Fruit fly (Drosophila melanogaster): ENCODE data around the gene gd.

Gene gd

dm6 chrX:12028825-12029514 lies 41.4 kb upstream of the gd start, which contains the start of gene Usp7 (continued):
- no peak for TF ChIP-seq Mrtf (GFP tag; IDR thresholded peaks at IDR 0.05)
- TF ChIP-seq CG17568 (GFP tag; optimal IDR thresholded peaks at IDR 0.05): no peak
- no peak for TF ChIP-seq Hey (tag; optimal IDR thresholded peaks at IDR 0.05)
- no peak for TF ChIP-seq bsh (GFP tag; optimal IDR thresholded peaks at IDR 0.05)
- no peak for TF ChIP-seq cato (GFP tag; optimal IDR thresholded peaks at IDR 0.05; ENCODE audit: borderline replicate concordance)
- peak; percentile 42 for TF ChIP-seq trem (tag; optimal IDR thresholded peaks at IDR 0.05)
- TF ChIP-seq CG3847 (GFP tag; IDR thresholded peaks at IDR 0.05): peak; percentile 47; the same call in 1 of the 2 replicates
- no peak for TF ChIP-seq Optix (GFP tag; IDR thresholded peaks at IDR 0.05)
- TF ChIP-seq Dek (tag; optimal IDR thresholded peaks at IDR 0.05): no peak
- no peak for TF ChIP-seq Tbp (GFP tag; optimal IDR thresholded peaks at IDR 0.05)
- peak; percentile 35 for TF ChIP-seq Xbp1 (GFP tag; optimal IDR thresholded peaks at IDR 0.05)
- TF ChIP-seq CG1233 (GFP tag; optimal IDR thresholded peaks at IDR 0.05): no peak
- no peak for TF ChIP-seq CG8944 (GFP tag; optimal IDR thresholded peaks at IDR 0.05)
- TF ChIP-seq fd102C (GFP tag; optimal IDR thresholded peaks at IDR 0.05): no peak
- no peak for TF ChIP-seq CG4404 (GFP tag; IDR thresholded peaks at IDR 0.05)
- TF ChIP-seq CG7928 (GFP tag; optimal IDR thresholded peaks at IDR 0.05): peak; percentile 86
- TF ChIP-seq CG8478 (optimal IDR thresholded peaks at IDR 0.05): no peak
- TF ChIP-seq Sry-δ (GFP tag; optimal IDR thresholded peaks at IDR 0.05): peak; percentile 80
- TF ChIP-seq CG3407 (GFP tag; optimal IDR thresholded peaks at IDR 0.05): no peak
- TF ChIP-seq CG10366 (GFP tag; IDR thresholded peaks at IDR 0.05): no peak
- TF ChIP-seq CG7271 (tag; optimal IDR thresholded peaks at IDR 0.05): no peak
- TF ChIP-seq gfzf (GFP tag; optimal IDR thresholded peaks at IDR 0.05): no peak
- TF ChIP-seq bcd (GFP tag; optimal IDR thresholded peaks at IDR 0.05): no peak
- peak; percentile 54 for TF ChIP-seq slbo (GFP tag; IDR thresholded peaks at IDR 0.05)
- no peak for TF ChIP-seq HmgD (GFP tag; optimal IDR thresholded peaks at IDR 0.05)
- TF ChIP-seq Doc2 (GFP tag; IDR thresholded peaks at IDR 0.05): no peak
- TF ChIP-seq TFAM (GFP tag; optimal IDR thresholded peaks at IDR 0.05): no peak
- TF ChIP-seq Doc3 (GFP tag; IDR thresholded peaks at IDR 0.05; ENCODE audit: partially characterized antibody): peak; percentile 92
- TF ChIP-seq fru (optimal IDR thresholded peaks at IDR 0.05): no peak
- peak in 1 of 2 experiments; percentile 61 for TF ChIP-seq crp (GFP tag; optimal IDR thresholded peaks at IDR 0.05)
- TF ChIP-seq CG12769 (tag; optimal IDR thresholded peaks at IDR 0.05): no peak
- no peak for TF ChIP-seq lmd (GFP tag; IDR thresholded peaks at IDR 0.05)
- no peak for TF ChIP-seq CG4282 (GFP tag; optimal IDR thresholded peaks at IDR 0.05)
- no peak for TF ChIP-seq run (tag; optimal IDR thresholded peaks at IDR 0.05)
- peak; percentile 20 for TF ChIP-seq CG30403 (GFP tag; optimal IDR thresholded peaks at IDR 0.05)
- TF ChIP-seq ewg (GFP tag; optimal IDR thresholded peaks at IDR 0.05): no peak
- no peak for TF ChIP-seq Ssrp (tag; optimal IDR thresholded peaks at IDR 0.05)
- TF ChIP-seq CG6254 (GFP tag; optimal IDR thresholded peaks at IDR 0.05): no peak
- TF ChIP-seq fu2 (GFP tag; optimal IDR thresholded peaks at IDR 0.05): no peak
- peak; percentile 88 for TF ChIP-seq row (GFP tag; IDR thresholded peaks at IDR 0.05)
- TF ChIP-seq CG6683 (GFP tag; optimal IDR thresholded peaks at IDR 0.05): no peak
- TF ChIP-seq CG9437 (GFP tag; optimal IDR thresholded peaks at IDR 0.05): peak; percentile 30
- TF ChIP-seq pzg (GFP tag; optimal IDR thresholded peaks at IDR 0.05): peak; percentile 82
- TF ChIP-seq CG1603 (tag; optimal IDR thresholded peaks at IDR 0.05): no peak
- no peak for TF ChIP-seq ab (GFP tag; optimal IDR thresholded peaks at IDR 0.05)
- no peak for TF ChIP-seq cad (GFP tag; optimal IDR thresholded peaks at IDR 0.05)
- TF ChIP-seq C15 (GFP tag; IDR thresholded peaks at IDR 0.05): no peak
- TF ChIP-seq corto (GFP tag; optimal IDR thresholded peaks at IDR 0.05): no peak
- no peak for TF ChIP-seq CHES-1-like (GFP tag; optimal IDR thresholded peaks at IDR 0.05)
- no peak for TF ChIP-seq PHDP (tag; optimal IDR thresholded peaks at IDR 0.05)
- TF ChIP-seq CG5953 (GFP tag; IDR thresholded peaks at IDR 0.05): no peak
